Fruit fly (Drosophila melanogaster) Kc167 (cell line): Measurements from ENCODE around the gene CG12011.

Experiments used
- Myc ChIP-seq: fragments of >200 bp; optimal IDR thresholded peaks from 2 replicates; lab custom pipeline; 2017; ENCODE audit warnings: missing external identifiers
- Sin3A ChIP-seq: fragments of >200 bp; optimal IDR thresholded peaks from 2 replicates; lab custom pipeline; 2018; ENCODE audit warnings: missing external identifiers
- h ChIP-seq: fragments of >200 bp; optimal IDR thresholded peaks from 3 replicates; lab custom pipeline; 2018; ENCODE audit warnings: missing external identifiers
- insv ChIP-seq: fragments of >200 bp; optimal IDR thresholded peaks from 3 replicates; lab custom pipeline; 2018; ENCODE audit warnings: missing external identifiers
- psq ChIP-seq: fragments of >200 bp; optimal IDR thresholded peaks from 2 replicates; lab custom pipeline; 2017; ENCODE audit warnings: missing external identifiers
- ttk ChIP-seq: sonication (Bioruptor generic); optimal IDR thresholded peaks from 2 replicates; lab custom pipeline; 2017; ENCODE audit warnings: missing external identifiers

CG12011 gene

DNA sequence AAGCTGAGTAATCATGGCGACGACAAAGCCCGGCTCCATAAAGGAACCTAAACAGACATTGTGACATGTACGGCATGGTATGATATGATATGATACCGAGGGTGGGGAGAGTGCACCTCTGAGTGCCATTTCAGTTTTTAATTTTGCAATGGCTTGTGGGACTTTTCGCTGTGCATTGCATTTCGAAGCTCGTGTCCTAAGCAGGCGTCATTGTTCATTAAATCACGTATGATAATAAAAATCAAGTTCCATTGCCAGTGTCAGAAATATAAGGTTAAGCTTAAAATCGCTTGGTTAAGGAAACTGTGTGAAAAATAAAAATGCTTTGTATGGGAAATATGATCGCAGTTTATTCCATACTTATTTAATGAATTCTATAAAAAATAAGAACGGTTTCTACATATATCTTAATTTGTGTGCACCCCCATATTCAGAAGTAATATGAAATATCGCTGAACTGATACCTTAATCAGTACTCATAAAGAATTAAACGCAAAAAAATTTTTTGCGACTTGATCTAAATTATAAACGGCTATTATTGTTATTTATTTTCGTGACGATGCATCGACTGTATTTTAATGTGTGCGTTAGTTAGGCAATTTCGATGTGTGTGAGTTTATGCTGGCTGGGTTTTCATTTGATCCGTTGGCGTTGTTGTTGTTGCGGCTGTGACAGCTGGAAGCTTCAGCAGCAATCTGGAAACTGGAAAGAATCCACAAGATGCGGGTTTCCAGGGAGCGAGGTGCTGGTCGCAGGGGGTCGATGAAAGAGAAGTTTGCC, 35.2 kb downstream of the CG12011 start:
- TF ChIP-seq psq (no peak), Myc (lab: Kevin White, UChicago) (no peak)

DNA sequence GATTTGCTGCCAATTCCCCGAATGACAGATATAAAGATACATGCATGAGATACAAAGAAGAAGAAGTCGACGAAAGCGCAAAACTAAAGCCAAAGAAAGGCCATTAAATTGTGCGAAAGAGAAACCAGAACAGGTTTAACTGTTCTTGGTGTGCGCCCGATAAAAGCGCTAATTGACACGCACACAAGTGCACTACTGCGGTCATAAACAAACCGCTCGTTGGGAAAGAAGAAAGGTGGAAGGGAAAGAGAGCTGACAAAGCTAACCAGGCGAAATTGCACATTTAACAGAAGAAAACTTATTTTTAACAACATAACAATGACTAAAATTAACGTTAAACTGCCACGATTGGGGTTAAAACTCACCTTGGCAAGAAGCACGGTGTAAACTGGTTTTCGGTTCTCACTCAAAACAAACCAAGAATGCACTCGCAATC, 35.8 kb downstream of the CG12011 start:
- TF ChIP-seq ttk (lab: Kevin White, UChicago) (no peak), psq (no peak), insv (lab: Kevin White, UChicago) (no peak), Sin3A (no peak), Myc (lab: Kevin White, UChicago) (no peak), h (no peak)

DNA sequence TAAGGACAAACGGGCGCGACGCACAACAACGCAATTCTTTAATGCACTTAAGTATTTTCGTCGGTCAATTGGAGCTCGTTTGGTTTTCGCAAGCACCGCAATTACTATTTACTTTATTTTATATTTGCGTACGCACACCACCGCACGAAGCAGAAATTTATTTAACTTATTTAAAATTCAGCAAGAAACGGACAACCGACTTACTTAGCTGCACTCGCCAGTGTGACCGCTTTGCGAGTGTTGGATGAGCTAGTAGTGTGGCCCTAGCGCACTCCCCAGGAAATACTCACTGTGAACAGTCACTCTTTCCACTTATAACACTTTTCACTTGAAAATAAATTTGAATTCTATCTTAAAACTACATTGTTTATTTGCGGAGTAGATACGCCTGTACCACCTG, 36.5 kb downstream of the CG12011 start, which contains the start of gene drpr:
TSS of gene drpr (minus strand) at position 235 of the 400 bp plus-strand sequence.
- no peak for TF ChIP-seq psq
- TF ChIP-seq Myc (lab: Kevin White, UChicago), result no peak
- TF ChIP-seq insv (lab: Kevin White, UChicago), result no peak
- TF ChIP-seq h, result no peak
- no peak for TF ChIP-seq ttk (lab: Kevin White, UChicago)

DNA sequence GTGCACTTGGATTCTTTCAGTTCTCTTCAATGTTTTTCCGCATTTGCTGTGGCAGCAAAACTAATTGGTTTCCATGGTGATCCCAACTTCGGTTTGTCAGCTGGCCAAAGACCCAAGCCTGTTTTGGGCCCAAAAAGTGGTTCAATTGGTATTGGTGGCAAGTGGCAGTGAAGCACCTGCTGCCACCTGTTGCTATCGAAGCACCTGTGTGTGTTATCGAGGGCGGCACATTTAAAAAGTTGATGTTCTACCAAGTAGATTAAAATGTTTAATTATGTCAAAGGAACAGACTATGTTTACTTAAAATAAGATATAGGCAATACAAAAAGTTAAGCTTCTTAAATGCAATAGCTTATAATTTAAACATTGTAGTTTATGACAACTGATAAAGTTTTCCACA, 41.2 kb downstream of the CG12011 start, which contains the start of gene Oseg4:
TSS of gene Oseg4 (minus strand) at position 165 of the 400 bp plus-strand sequence.
- TF ChIP-seq Myc (lab: Kevin White, UChicago), result no peak
- TF ChIP-seq Sin3A, result no peak
- TF ChIP-seq ttk (lab: Kevin White, UChicago), result no peak
- no peak for TF ChIP-seq h
- TF ChIP-seq insv (lab: Kevin White, UChicago), result no peak
- TF ChIP-seq psq, result no peak

DNA sequence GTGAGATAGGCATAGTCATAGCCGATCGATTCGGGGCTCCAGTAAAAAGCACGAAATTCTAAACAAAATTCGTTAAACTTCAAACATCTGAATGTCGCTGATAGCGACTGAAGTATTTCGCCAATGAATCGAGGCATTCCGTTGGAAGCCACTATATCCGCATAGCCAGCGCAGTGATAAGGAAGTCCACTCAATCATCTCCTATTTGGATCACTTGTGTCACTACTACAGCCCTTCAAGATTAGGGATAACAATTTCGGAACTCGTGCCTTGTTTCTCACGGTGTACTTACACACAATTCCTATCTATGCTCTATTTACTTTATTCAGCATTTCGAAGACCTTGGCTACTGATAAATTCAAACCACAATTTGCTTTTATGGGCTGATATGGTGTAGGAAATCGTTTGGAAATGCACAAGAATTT, 43.5 kb downstream of the CG12011 start, which contains the start of gene PIG-Wb:
TSS of gene PIG-Wb (minus strand) at position 209 of the 425 bp plus-strand sequence.
- TF ChIP-seq insv (lab: Kevin White, UChicago), result no peak
- no peak for TF ChIP-seq Sin3A
- no peak for TF ChIP-seq Myc (lab: Kevin White, UChicago)
- TF ChIP-seq ttk (lab: Kevin White, UChicago), result no peak
- no peak for TF ChIP-seq h
- no peak for TF ChIP-seq psq

DNA sequence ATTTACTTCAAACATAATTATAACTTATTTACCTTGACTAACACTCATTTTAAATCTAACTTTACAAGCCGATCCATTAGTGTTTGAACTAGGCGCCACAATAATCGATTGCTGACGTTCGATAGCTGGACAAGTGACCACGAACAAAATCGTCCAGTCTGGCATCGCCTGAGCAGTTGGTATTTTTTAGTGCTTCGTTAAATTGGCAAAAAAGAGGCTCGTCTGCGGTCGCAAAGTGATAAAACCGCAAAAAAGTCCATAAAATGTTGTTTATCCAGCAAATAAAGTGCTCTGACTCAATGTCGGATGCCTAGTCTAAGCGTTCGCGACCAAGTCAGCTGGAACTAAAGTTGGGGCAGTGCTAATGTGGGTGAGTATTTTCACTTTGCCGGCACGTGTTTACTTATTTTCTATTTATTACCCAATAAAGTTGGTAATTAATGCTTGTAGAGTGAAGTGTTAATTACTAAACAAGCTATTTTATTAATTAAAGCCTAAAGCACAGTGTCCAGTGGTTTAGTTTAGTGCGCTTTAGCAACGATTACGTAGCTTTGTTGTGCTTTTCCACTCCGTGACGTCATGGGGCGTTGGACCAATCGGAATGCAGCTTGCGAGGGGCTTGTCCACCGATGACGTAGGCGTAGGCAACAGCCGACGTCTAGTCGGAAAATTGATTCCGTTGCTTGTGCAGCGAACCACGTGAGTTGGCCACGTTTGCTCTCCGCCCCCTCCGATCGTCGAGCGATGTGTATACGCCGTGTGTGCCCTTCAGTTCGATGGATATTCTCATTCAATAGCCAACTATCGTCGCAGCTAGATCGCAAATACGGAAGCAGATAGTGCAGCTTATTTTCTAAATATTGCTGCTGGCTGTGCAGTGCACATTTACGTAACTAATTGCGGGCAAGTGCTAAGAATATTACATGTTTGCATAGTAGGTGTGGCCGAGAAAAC, 44.2 kb downstream of the CG12011 start, which contains the start of gene Gk2:
TSS of gene Gk2 (plus strand) at position 33 of the 954 bp plus-strand sequence.
- TF ChIP-seq ttk (lab: Kevin White, UChicago) (no peak), insv (lab: Kevin White, UChicago) (no peak), Myc (lab: Kevin White, UChicago) (no peak), h (no peak), Sin3A (no peak)

DNA sequence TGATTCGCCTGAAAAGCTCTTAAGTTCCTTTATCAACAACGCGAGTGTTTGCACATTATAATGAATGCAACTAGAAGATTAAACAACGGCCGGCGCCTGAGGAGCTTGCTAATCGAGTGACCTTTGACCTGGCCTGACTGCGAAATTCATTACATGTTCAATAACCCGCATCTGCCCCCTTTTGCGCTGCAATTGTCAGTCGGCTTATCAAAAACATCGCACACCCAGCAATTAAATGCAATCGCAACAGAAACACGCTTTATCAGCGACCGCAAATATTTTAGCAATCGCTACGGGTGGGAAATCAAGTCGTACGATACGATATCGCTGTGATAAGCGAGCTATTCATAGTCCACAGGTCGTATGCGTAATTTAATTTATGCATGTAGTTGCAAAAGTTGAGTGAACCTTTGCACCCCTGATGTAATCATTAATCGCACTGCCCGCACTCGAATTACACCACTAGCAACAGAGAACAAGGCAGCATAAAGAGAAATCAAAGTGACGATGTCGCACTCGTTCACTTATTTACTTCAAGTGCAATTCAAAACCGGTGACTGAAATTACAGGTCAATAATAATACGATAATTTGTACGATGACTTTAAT, 45.2 kb downstream of the CG12011 start:
- TF ChIP-seq h (no peak), ttk (lab: Kevin White, UChicago) (no peak), Myc (lab: Kevin White, UChicago) (no peak), insv (lab: Kevin White, UChicago) (no peak)

DNA sequence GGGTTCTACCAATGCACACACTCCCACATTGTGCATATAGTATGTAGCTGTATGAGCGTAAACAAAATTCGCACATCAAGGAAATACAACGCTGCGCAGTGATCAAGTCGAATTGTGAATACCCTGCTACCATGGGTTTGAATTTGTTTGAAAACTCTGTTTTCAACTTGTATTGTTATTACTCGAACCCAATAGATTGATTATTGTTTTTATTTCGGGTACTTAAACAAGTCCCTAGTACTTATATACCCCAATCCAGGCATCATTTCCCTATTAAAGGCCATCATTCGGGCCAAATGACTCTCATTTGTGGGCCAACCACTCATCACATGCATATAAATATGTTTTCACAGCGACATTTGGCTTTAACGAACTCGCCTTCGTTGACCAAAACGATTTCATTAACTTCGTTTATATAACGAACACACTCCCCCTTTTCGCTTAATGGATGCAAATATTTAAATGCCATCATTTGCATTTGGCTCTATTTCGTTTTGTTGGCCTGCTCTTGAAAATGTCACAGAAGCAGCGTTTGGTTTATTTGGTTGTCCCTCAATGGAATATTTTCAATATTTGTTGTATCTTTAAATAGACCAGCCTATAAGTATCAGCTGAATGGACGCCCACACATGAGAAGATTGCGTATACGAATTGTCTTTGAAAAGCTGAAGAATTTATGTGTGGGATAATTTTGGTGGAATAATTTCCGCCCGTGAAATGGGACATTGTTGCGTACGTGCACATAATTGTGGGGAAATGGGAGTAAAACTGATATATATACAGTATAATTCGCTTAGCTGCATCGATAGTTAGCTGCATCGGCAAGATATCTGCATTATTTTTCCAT, 45.9 kb downstream of the CG12011 start:
- no peak for TF ChIP-seq h
- TF ChIP-seq psq, result no peak
- TF ChIP-seq Sin3A, result no peak
- TF ChIP-seq insv (lab: Kevin White, UChicago), result no peak
- no peak for TF ChIP-seq ttk (lab: Kevin White, UChicago)
- TF ChIP-seq Myc (lab: Kevin White, UChicago), result no peak

DNA sequence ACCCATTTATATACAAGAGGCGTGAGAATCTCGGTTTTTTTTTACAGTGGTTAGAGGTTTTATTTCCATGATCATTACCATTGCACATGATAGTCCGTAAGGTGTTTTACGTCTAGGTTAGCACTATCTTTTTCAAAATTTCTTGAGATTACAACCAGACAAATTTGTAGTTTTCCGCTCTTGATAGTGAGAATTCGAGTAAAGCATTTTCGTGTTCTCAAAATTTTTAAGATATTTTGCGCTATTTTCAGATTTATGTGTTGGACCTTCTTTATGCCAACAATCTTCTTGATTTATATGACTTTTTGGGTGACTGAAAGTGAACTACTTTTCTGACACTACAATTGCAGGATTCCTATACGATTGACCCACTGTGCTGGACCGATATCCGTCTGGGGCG, 46.7 kb downstream of the CG12011 start:
- no peak for TF ChIP-seq insv (lab: Kevin White, UChicago)
- no peak for TF ChIP-seq Sin3A
- no peak for TF ChIP-seq h
- no peak for TF ChIP-seq psq
- TF ChIP-seq Myc (lab: Kevin White, UChicago), result no peak
- no peak for TF ChIP-seq ttk (lab: Kevin White, UChicago)

DNA sequence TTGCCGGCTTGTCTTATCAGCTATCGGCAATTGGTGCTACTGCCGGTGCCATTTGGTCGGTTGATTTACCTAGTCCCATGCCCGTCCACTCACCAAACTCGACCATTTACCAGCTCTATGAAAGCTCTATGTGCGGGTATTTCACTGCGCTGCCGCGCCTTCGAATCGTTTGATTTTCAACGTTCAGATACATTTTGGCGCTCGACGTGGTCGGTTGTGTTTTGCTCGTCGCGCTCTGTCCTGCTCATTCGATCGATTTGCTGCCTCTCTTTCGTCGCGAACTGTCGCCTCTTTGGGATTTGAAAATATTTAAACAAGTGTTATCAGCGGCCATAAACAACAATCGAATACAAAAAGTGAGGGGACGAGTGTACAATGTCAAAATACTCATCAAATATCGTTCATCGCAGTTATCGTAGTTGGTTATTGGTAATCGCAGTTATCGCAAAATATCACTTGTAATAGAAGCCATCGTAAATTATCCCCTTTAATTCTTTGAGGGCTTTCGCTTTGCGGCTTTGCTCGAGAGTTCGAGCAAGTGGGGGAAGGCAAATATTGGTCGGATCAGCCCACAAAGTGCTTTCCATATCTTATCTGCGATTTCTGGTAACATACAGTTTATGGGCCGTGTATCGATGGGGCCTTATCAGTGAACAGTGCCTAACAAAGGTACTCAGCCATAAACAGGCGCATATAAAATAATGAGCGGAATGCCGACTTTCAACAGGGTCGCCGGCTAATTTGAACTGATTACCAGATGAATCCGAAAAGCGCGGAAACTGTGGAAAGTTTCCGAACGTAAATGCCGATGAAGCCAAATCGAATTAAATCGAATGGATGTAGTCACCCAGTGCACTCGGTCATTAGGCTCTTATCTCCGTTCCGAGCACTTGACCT, 47.5 kb downstream of the CG12011 start:
- TF ChIP-seq psq, result no peak
- TF ChIP-seq Myc (lab: Kevin White, UChicago), result no peak
- no peak for TF ChIP-seq ttk (lab: Kevin White, UChicago)
